Worm (Caenorhabditis elegans) whole organism, mixed stage, embryonic: ENCODE data around the gene Y105C5B.25.

Experiments
- M03D4.4 ChIP-seq: sonication (generic microtip); optimal IDR thresholded peaks from 2 replicates; lab custom pipeline; 2017; ENCODE audit warnings: mild to moderate bottlenecking, missing genetic modification characterization, missing compliant biosample characterization
- bed-3 ChIP-seq: fragments of 200-800 bp; sonication (Bioruptor generic); optimal IDR thresholded peaks from 3 replicates; lab custom pipeline; 2018; ENCODE audit warnings: mild to moderate bottlenecking, missing genetic modification characterization, moderate library complexity, missing compliant biosample characterization
- blmp-1 ChIP-seq: fragments of 150-350 bp; optimal IDR thresholded peaks from 2 replicates; lab custom pipeline; 2014; ENCODE audit warnings: missing biosample characterization, missing genetic modification characterization
- ceh-39 ChIP-seq: fragments of 150-350 bp; optimal IDR thresholded peaks from 2 replicates; lab custom pipeline; 2014; ENCODE audit warnings: missing biosample characterization, missing genetic modification characterization
- ceh-43 ChIP-seq: fragments of 200-800 bp; sonication (Bioruptor generic); optimal IDR thresholded peaks from 2 replicates; lab custom pipeline; 2018; ENCODE audit warnings: mild to moderate bottlenecking, missing genetic modification characterization, moderate library complexity, missing compliant biosample characterization
- ceh-83 ChIP-seq: fragments of 200-800 bp; sonication (Bioruptor generic); optimal IDR thresholded peaks from 2 replicates; lab custom pipeline; 2018; ENCODE audit warnings: mild to moderate bottlenecking, missing genetic modification characterization, missing compliant biosample characterization
- ces-1 ChIP-seq: fragments of 150-350 bp; optimal IDR thresholded peaks from 2 replicates; lab custom pipeline; 2014; ENCODE audit warnings: missing biosample characterization, missing genetic modification reagents, missing genetic modification characterization
- cnd-1 ChIP-seq: fragments of 200-800 bp; sonication (Bioruptor generic); optimal IDR thresholded peaks from 2 replicates; lab custom pipeline; 2018; ENCODE audit warnings: mild to moderate bottlenecking, missing genetic modification characterization, missing compliant biosample characterization
- drap-1 ChIP-seq: fragments of 200-800 bp; sonication (Bioruptor generic); optimal IDR thresholded peaks from 3 replicates; lab custom pipeline; 2018; ENCODE audit warnings: mild to moderate bottlenecking, missing genetic modification characterization, missing compliant biosample characterization
- elt-1 ChIP-seq: sonication (generic microtip); optimal IDR thresholded peaks from 2 replicates; lab custom pipeline; 2017; ENCODE audit warnings: missing genetic modification characterization, mild to moderate bottlenecking, missing compliant biosample characterization, antibody characterized with exemption, moderate library complexity, borderline replicate concordance; ENCODE audit not compliant: insufficient read depth
- elt-3 ChIP-seq: fragments of 150-350 bp; optimal IDR thresholded peaks from 2 replicates; lab custom pipeline; 2014; ENCODE audit warnings: missing biosample characterization, missing genetic modification characterization
- flh-1 ChIP-seq: fragments of 200-800 bp; sonication (Bioruptor generic); optimal IDR thresholded peaks from 2 replicates; lab custom pipeline; 2018; ENCODE audit warnings: mild to moderate bottlenecking, missing genetic modification characterization, moderate library complexity, missing compliant biosample characterization
- ham-2 ChIP-seq: fragments of 200-800 bp; sonication (Bioruptor generic); optimal IDR thresholded peaks from 2 replicates; lab custom pipeline; 2018; ENCODE audit warnings: mild to moderate bottlenecking, missing genetic modification characterization, missing compliant biosample characterization
- hlh-1 ChIP-seq: fragments of 150-350 bp; optimal IDR thresholded peaks from 2 replicates; lab custom pipeline; 2014; ENCODE audit warnings: missing biosample characterization, missing genetic modification reagents, missing genetic modification characterization
- lin-13 ChIP-seq: fragments of 150-350 bp; optimal IDR thresholded peaks from 2 replicates; lab custom pipeline; 2014; ENCODE audit warnings: missing biosample characterization, missing genetic modification characterization
- lin-32 ChIP-seq: fragments of 200-800 bp; sonication (Bioruptor generic); optimal IDR thresholded peaks from 2 replicates; lab custom pipeline; 2018; ENCODE audit warnings: mild to moderate bottlenecking, missing genetic modification characterization, missing compliant biosample characterization
- mab-5 ChIP-seq: fragments of 150-350 bp; optimal IDR thresholded peaks from 2 replicates; lab custom pipeline; 2014; ENCODE audit warnings: missing biosample characterization, missing genetic modification characterization
- mep-1 ChIP-seq: fragments of 150-350 bp; optimal IDR thresholded peaks from 2 replicates; lab custom pipeline; 2017; ENCODE audit warnings: missing biosample characterization, missing genetic modification reagents, missing genetic modification characterization, inconsistent platforms
- mls-2 ChIP-seq: sonication (generic microtip); optimal IDR thresholded peaks from 2 replicates; lab custom pipeline; 2016; ENCODE audit warnings: mild to moderate bottlenecking, missing genetic modification characterization, moderate library complexity, missing compliant biosample characterization
- nhr-12 ChIP-seq: fragments of 150-350 bp; optimal IDR thresholded peaks from 2 replicates; lab custom pipeline; 2014; ENCODE audit warnings: missing biosample characterization, missing genetic modification characterization
- nhr-2 ChIP-seq: fragments of 150-350 bp; optimal IDR thresholded peaks from 2 replicates; lab custom pipeline; 2014; ENCODE audit warnings: missing biosample characterization, missing genetic modification characterization
- nhr-237 ChIP-seq: fragments of 150-350 bp; optimal IDR thresholded peaks from 2 replicates; lab custom pipeline; 2014; ENCODE audit warnings: missing biosample characterization, missing genetic modification characterization
- nhr-28 ChIP-seq: fragments of 150-350 bp; optimal IDR thresholded peaks from 2 replicates; lab custom pipeline; 2014; ENCODE audit warnings: missing biosample characterization, missing genetic modification characterization
- nhr-76 ChIP-seq: sonication (generic microtip); optimal IDR thresholded peaks from 2 replicates; lab custom pipeline; 2017; ENCODE audit warnings: missing biosample characterization, missing genetic modification characterization
- pha-4 ChIP-seq: fragments of 150-350 bp; optimal IDR thresholded peaks from 2 replicates; lab custom pipeline; 2018; ENCODE audit warnings: missing biosample characterization, missing genetic modification reagents, missing genetic modification characterization
- sptf-1 ChIP-seq: sonication (generic microtip); optimal IDR thresholded peaks from 2 replicates; lab custom pipeline; 2017; ENCODE audit warnings: mild to moderate bottlenecking, missing genetic modification characterization, moderate library complexity, missing compliant biosample characterization
- tbx-8 ChIP-seq: fragments of 200-800 bp; sonication (Bioruptor generic); optimal IDR thresholded peaks from 2 replicates; lab custom pipeline; 2018; ENCODE audit warnings: mild to moderate bottlenecking, missing genetic modification characterization, moderate library complexity, missing compliant biosample characterization
- unc-120 ChIP-seq: sonication (generic microtip); optimal IDR thresholded peaks from 2 replicates; lab custom pipeline; 2017; ENCODE audit warnings: missing genetic modification characterization, missing compliant biosample characterization; ENCODE audit not compliant: poor library complexity, severe bottlenecking
- unc-39 ChIP-seq: fragments of 150-350 bp; optimal IDR thresholded peaks from 2 replicates; lab custom pipeline; 2014; ENCODE audit warnings: missing biosample characterization, missing genetic modification characterization
- unc-62 ChIP-seq: fragments of 150-350 bp; optimal IDR thresholded peaks from 2 replicates; lab custom pipeline; 2014; ENCODE audit warnings: missing biosample characterization, missing genetic modification reagents, missing genetic modification characterization
- zip-8 ChIP-seq: fragments of 150-350 bp; optimal IDR thresholded peaks from 2 replicates; lab custom pipeline; 2014; ENCODE audit warnings: missing biosample characterization, missing genetic modification characterization
- ztf-11 ChIP-seq: fragments of 150-350 bp; optimal IDR thresholded peaks from 2 replicates; lab custom pipeline; 2014; ENCODE audit warnings: missing biosample characterization, missing genetic modification characterization

Y105C5B.25 gene

ce11 chrIV:16167331-16167730 lies 20.4 kb upstream of the Y105C5B.25 start:
- peak; percentile 57 for TF ChIP-seq zip-8 (tag; lab: Kevin White, UChicago)

- TF ChIP-seq hlh-1 (tag; lab: Kevin White, UChicago) (no peak), lin-32 (GFP tag; lab: Kevin White, UChicago) (no peak), bed-3 (GFP tag; lab: Kevin White, UChicago) (no peak), mls-2 (tag; lab: Kevin White, UChicago) (no peak), lin-13 (tag; lab: Kevin White, UChicago) (no peak), nhr-12 (no peak), ztf-11 (no peak), ceh-43 (no peak), tbx-8 (GFP tag; lab: Kevin White, UChicago) (no peak), unc-120 (tag; lab: Kevin White, UChicago) (no peak), zip-8 (tag; lab: Kevin White, UChicago) (no peak), nhr-28 (no peak), cnd-1 (no peak), M03D4.4 (no peak), elt-3 (tag; lab: Kevin White, UChicago) (no peak), mep-1 (no peak), unc-62 (GFP tag; lab: Kevin White, UChicago) (no peak), ham-2 (GFP tag; lab: Kevin White, UChicago) (no peak)
Measured at ce11 chrIV:16146063-16146462, 892 bp downstream of the Y105C5B.25 start.

ce11 chrIV:16138765-16139164 lies 8.2 kb downstream of the Y105C5B.25 start:
- no peak for TF ChIP-seq sptf-1 (tag; lab: Kevin White, UChicago)
- TF ChIP-seq elt-1 (tag; lab: Kevin White, UChicago) = no peak
- no peak for TF ChIP-seq blmp-1 (tag; lab: Kevin White, UChicago)
- no peak for TF ChIP-seq zip-8 (tag; lab: Kevin White, UChicago)
- TF ChIP-seq pha-4 = no peak
- TF ChIP-seq nhr-76 (tag; lab: Kevin White, UChicago) = no peak
- TF ChIP-seq unc-39 (tag; lab: Kevin White, UChicago) = no peak

- peak; percentile 91 for TF ChIP-seq zip-8 (tag; lab: Kevin White, UChicago)
- TF ChIP-seq flh-1 (GFP tag; lab: Kevin White, UChicago) = no peak
Measured at ce11 chrIV:16133776-16134175, 13.2 kb downstream of the Y105C5B.25 start.

ce11 chrIV:16132164-16132563 lies 14.8 kb downstream of the Y105C5B.25 start, which contains the start of gene hlh-32:
Gene hlh-32, plus strand, starts transcription at chrIV:16132464.
- no peak for TF ChIP-seq mep-1
- TF ChIP-seq tbx-8 (GFP tag; lab: Kevin White, UChicago) = no peak
- TF ChIP-seq nhr-2 (tag; lab: Kevin White, UChicago) = no peak
- no peak for TF ChIP-seq drap-1 (GFP tag; lab: Kevin White, UChicago)
- TF ChIP-seq nhr-237 (tag; lab: Kevin White, UChicago) = no peak
- TF ChIP-seq elt-3 (tag; lab: Kevin White, UChicago) = no peak
- TF ChIP-seq elt-1 (tag; lab: Kevin White, UChicago) = no peak
- no peak for TF ChIP-seq mab-5
- no peak for TF ChIP-seq ceh-39
- no peak for TF ChIP-seq ceh-83 (GFP tag; lab: Kevin White, UChicago)

ce11 chrIV:16125777-16126176 lies 21.2 kb downstream of the Y105C5B.25 start:
- TF ChIP-seq cnd-1 (no peak), mep-1 (no peak), ces-1 (GFP tag; lab: Kevin White, UChicago) (no peak), mab-5 (no peak), unc-62 (GFP tag; lab: Kevin White, UChicago) (no peak), unc-39 (tag; lab: Kevin White, UChicago) (no peak)
